Worm (Caenorhabditis elegans) whole organism, early embryonic: Measurements from ENCODE around the gene cyp-13B2.

ENCODE experiments used
- B0310.2 ChIP-seq: sonication (generic microtip); optimal IDR thresholded peaks from 2 replicates; lab custom pipeline; 2016; ENCODE audit warnings: mild to moderate bottlenecking, missing genetic modification characterization, missing compliant biosample characterization
- F13C5.2 ChIP-seq: sonication (generic microtip); optimal IDR thresholded peaks from 2 replicates; lab custom pipeline; 2017; ENCODE audit warnings: mild to moderate bottlenecking, missing genetic modification characterization, inconsistent platforms, missing compliant biosample characterization
- aly-1 ChIP-seq: sonication (generic microtip); optimal IDR thresholded peaks from 2 replicates; lab custom pipeline; 2016; ENCODE audit warnings: missing genetic modification characterization, missing compliant biosample characterization
- ama-1 ChIP-seq: fragments of 150-350 bp; optimal IDR thresholded peaks from 2 replicates; lab custom pipeline; 2014
- ceh-13 ChIP-seq: fragments of 200-800 bp; sonication (Bioruptor generic); optimal IDR thresholded peaks from 2 replicates; lab custom pipeline; 2018; ENCODE audit warnings: mild to moderate bottlenecking, missing genetic modification characterization, missing compliant biosample characterization
- ceh-36 ChIP-seq: sonication (generic microtip); optimal IDR thresholded peaks from 2 replicates; lab custom pipeline; 2016; ENCODE audit warnings: missing genetic modification characterization, inconsistent platforms, missing compliant biosample characterization
- ets-7 ChIP-seq: sonication (generic microtip); optimal IDR thresholded peaks from 2 replicates; lab custom pipeline; 2016; ENCODE audit warnings: missing genotype, missing genetic modification characterization, missing compliant biosample characterization
- flt-1 ChIP-seq: fragments of 200-800 bp; sonication (Bioruptor generic); IDR thresholded peaks from 2 replicates; pipeline ENCODE4 v1.3.6; 2022; ENCODE audit warnings: missing genetic modification characterization, missing compliant biosample characterization
- hmbx-1 ChIP-seq: sonication (generic microtip); optimal IDR thresholded peaks from 2 replicates; lab custom pipeline; 2016; ENCODE audit warnings: mild to moderate bottlenecking, missing genetic modification characterization, missing compliant biosample characterization
- hmg-4 ChIP-seq: fragments of 200-800 bp; sonication (Bioruptor generic); optimal IDR thresholded peaks from 2 replicates; lab custom pipeline; 2018; ENCODE audit warnings: mild to moderate bottlenecking, missing genetic modification characterization, missing compliant biosample characterization
- hnd-1 ChIP-seq: sonication (generic microtip); optimal IDR thresholded peaks from 2 replicates; lab custom pipeline; 2016; ENCODE audit warnings: missing genetic modification characterization, missing compliant biosample characterization
- pes-1 ChIP-seq: fragments of 200-800 bp; sonication (Bioruptor generic); IDR thresholded peaks from 2 replicates; pipeline ENCODE4 v1.3.6; 2022; ENCODE audit warnings: missing genetic modification reagents, missing genetic modification characterization, missing compliant biosample characterization
- scrt-1 ChIP-seq: fragments of 200-800 bp; sonication (Bioruptor generic); IDR thresholded peaks from 2 replicates; pipeline ENCODE4 v1.3.6; 2022; ENCODE audit warnings: missing genetic modification characterization, missing compliant biosample characterization
- sea-1 ChIP-seq: fragments of 200-800 bp; sonication (Bioruptor generic); conservative IDR thresholded peaks from 2 replicates; pipeline ENCODE4 v1.3.6; 2022; ENCODE audit warnings: missing genetic modification characterization, missing compliant biosample characterization
- tbx-11 ChIP-seq: fragments of 200-800 bp; sonication (Bioruptor generic); IDR thresholded peaks from 2 replicates; pipeline ENCODE4 v1.3.6; 2022; ENCODE audit warnings: missing genetic modification characterization, missing compliant biosample characterization
- tbx-37 ChIP-seq: fragments of 200-800 bp; sonication (Bioruptor generic); conservative IDR thresholded peaks from 2 replicates; pipeline ENCODE4 v1.3.6; 2022; ENCODE audit warnings: missing genetic modification reagents, missing genetic modification characterization, missing compliant biosample characterization
- tra-4 ChIP-seq: sonication (generic microtip); optimal IDR thresholded peaks from 2 replicates; lab custom pipeline; 2017; ENCODE audit warnings: missing genetic modification characterization, missing compliant biosample characterization

cyp-13B2 gene

ce11 chrX:14225273-14225672 lies at the start of gene cyp-13B2:
Gene cyp-13B2, plus strand, starts transcription at chrX:14225573.
- TF ChIP-seq scrt-1, result no peak
- TF ChIP-seq tra-4 (tag; lab: Kevin White, UChicago), result no peak
- no peak for TF ChIP-seq ceh-36 (tag; lab: Kevin White, UChicago)
- no peak for TF ChIP-seq F13C5.2 (tag; lab: Kevin White, UChicago)
- TF ChIP-seq pes-1 (GFP tag; lab: Robert Waterston, UW), result no peak
- no peak for TF ChIP-seq ceh-13 (GFP tag; lab: Kevin White, UChicago)
- no peak for TF ChIP-seq ama-1 (lab: Kevin White, UChicago)
- no peak for TF ChIP-seq hmg-4
- no peak for TF ChIP-seq tbx-11
- no peak for TF ChIP-seq sea-1
- TF ChIP-seq flt-1 (GFP tag; lab: Robert Waterston, UW), result no peak
- no peak for TF ChIP-seq hmbx-1 (tag; lab: Kevin White, UChicago)
- TF ChIP-seq hnd-1 (tag; lab: Kevin White, UChicago), result no peak

- TF ChIP-seq hnd-1 (tag; lab: Kevin White, UChicago) (no peak), ceh-36 (tag; lab: Kevin White, UChicago) (no peak), F13C5.2 (tag; lab: Kevin White, UChicago) (no peak), pes-1 (GFP tag; lab: Robert Waterston, UW) (no peak), ama-1 (lab: Kevin White, UChicago) (no peak), hmbx-1 (tag; lab: Kevin White, UChicago) (no peak), aly-1 (no peak), ets-7 (no peak), sea-1 (no peak), B0310.2 (no peak), scrt-1 (no peak), ceh-13 (GFP tag; lab: Kevin White, UChicago) (no peak), hmg-4 (no peak), tbx-11 (no peak)
Measured at ce11 chrX:14175740-14176139, 49.6 kb upstream of the cyp-13B2 start, which contains the start of gene C37E2.2. Gene C37E2.2, plus strand, starts transcription at chrX:14176040.

ce11 chrX:14178688-14179087 lies 46.7 kb upstream of the cyp-13B2 start, which contains the start of gene C37E2.10:
Gene C37E2.10, plus strand, starts transcription at chrX:14178988.
- TF ChIP-seq hnd-1 (tag; lab: Kevin White, UChicago), result no peak
- TF ChIP-seq ets-7, result no peak
- no peak for TF ChIP-seq ama-1 (lab: Kevin White, UChicago)
- no peak for TF ChIP-seq ceh-13 (GFP tag; lab: Kevin White, UChicago)
- TF ChIP-seq tbx-11, result no peak
- TF ChIP-seq B0310.2, result no peak
- no peak for TF ChIP-seq F13C5.2 (tag; lab: Kevin White, UChicago)
- TF ChIP-seq tbx-37, result no peak
- no peak for TF ChIP-seq flt-1 (GFP tag; lab: Robert Waterston, UW)
- no peak for TF ChIP-seq aly-1
- TF ChIP-seq pes-1 (GFP tag; lab: Robert Waterston, UW), result no peak

ce11 chrX:14179488-14179887 lies 45.9 kb upstream of the cyp-13B2 start:
- TF ChIP-seq ama-1 (lab: Kevin White, UChicago) (no peak), pes-1 (GFP tag; lab: Robert Waterston, UW) (no peak), ceh-13 (GFP tag; lab: Kevin White, UChicago) (no peak), hmbx-1 (tag; lab: Kevin White, UChicago) (no peak), B0310.2 (no peak), tbx-11 (no peak), F13C5.2 (tag; lab: Kevin White, UChicago) (no peak), tra-4 (tag; lab: Kevin White, UChicago) (no peak)

ce11 chrX:14180151-14180550 lies 45.2 kb upstream of the cyp-13B2 start, which contains the start of gene C37E2.3:
Gene C37E2.3, plus strand, starts transcription at chrX:14180451.
- TF ChIP-seq pes-1 (GFP tag; lab: Robert Waterston, UW), result no peak
- TF ChIP-seq scrt-1, result no peak
- no peak for TF ChIP-seq hmg-4
- no peak for TF ChIP-seq ets-7
- TF ChIP-seq ceh-36 (tag; lab: Kevin White, UChicago), result no peak
- no peak for TF ChIP-seq hmbx-1 (tag; lab: Kevin White, UChicago)

- TF ChIP-seq sea-1 (no peak), hmg-4 (no peak), flt-1 (GFP tag; lab: Robert Waterston, UW) (no peak), tbx-11 (no peak), tbx-37 (no peak), ets-7 (no peak), hnd-1 (tag; lab: Kevin White, UChicago) (no peak), B0310.2 (no peak)
Measured at ce11 chrX:14182514-14182913, 42.9 kb upstream of the cyp-13B2 start.

ce11 chrX:14185631-14186030 lies 39.7 kb upstream of the cyp-13B2 start:
- TF ChIP-seq ceh-36 (tag; lab: Kevin White, UChicago), result peak; percentile 36
- no peak for TF ChIP-seq ceh-13 (GFP tag; lab: Kevin White, UChicago)
- TF ChIP-seq pes-1 (GFP tag; lab: Robert Waterston, UW), result no peak
- TF ChIP-seq tbx-37, result no peak
- no peak for TF ChIP-seq hmbx-1 (tag; lab: Kevin White, UChicago)

ce11 chrX:14186466-14186865 lies 38.9 kb upstream of the cyp-13B2 start, which contains the start of gene ceh-36:
Gene ceh-36, minus strand, starts transcription at chrX:14186566.
- TF ChIP-seq tbx-37 (no peak), scrt-1 (no peak), hnd-1 (tag; lab: Kevin White, UChicago) (no peak), tra-4 (tag; lab: Kevin White, UChicago) (no peak), ama-1 (lab: Kevin White, UChicago) (no peak), F13C5.2 (tag; lab: Kevin White, UChicago) (no peak), aly-1 (no peak), pes-1 (GFP tag; lab: Robert Waterston, UW) (no peak)

- no peak for TF ChIP-seq tra-4 (tag; lab: Kevin White, UChicago)
- no peak for TF ChIP-seq B0310.2
- TF ChIP-seq tbx-11, result no peak
- TF ChIP-seq ets-7, result no peak
- TF ChIP-seq hmg-4, result no peak
- no peak for TF ChIP-seq hmbx-1 (tag; lab: Kevin White, UChicago)
- no peak for TF ChIP-seq sea-1
- no peak for TF ChIP-seq hnd-1 (tag; lab: Kevin White, UChicago)
- TF ChIP-seq ceh-13 (GFP tag; lab: Kevin White, UChicago), result no peak
- no peak for TF ChIP-seq pes-1 (GFP tag; lab: Robert Waterston, UW)
- TF ChIP-seq aly-1, result no peak
Measured at ce11 chrX:14194251-14194650, 31.1 kb upstream of the cyp-13B2 start.
